Fruit fly (Drosophila melanogaster) whole organism, embryonic: Measurements from ENCODE around the gene Pvr.
A peak's percentile ranks its signal among the peaks of the same experiment; 100 is the strongest.

ENCODE experiments used
- Asciz ChIP-seq: fragments of 200-800 bp; sonication (Bioruptor generic); optimal IDR thresholded peaks from 2 replicates; lab custom pipeline; 2017; ENCODE audit warnings: missing biosample characterization, mild to moderate bottlenecking, missing genetic modification characterization, missing genetic modification reagents
- Atf6 ChIP-seq: fragments of 200-800 bp; sonication (Bioruptor generic); IDR thresholded peaks from 2 replicates; pipeline ENCODE4 v1.3.6; 2022; ENCODE audit warnings: missing biosample characterization, missing genetic modification characterization
- Bdp1 ChIP-seq: fragments of 200-800 bp; sonication (Bioruptor generic); optimal IDR thresholded peaks from 3 replicates; lab custom pipeline; 2016; ENCODE audit warnings: missing biosample characterization, missing genetic modification characterization
- Bgb ChIP-seq: fragments of 200-800 bp; sonication (Bioruptor generic); IDR thresholded peaks from 2 replicates; pipeline ENCODE4 v1.3.6; 2022; ENCODE audit warnings: missing biosample characterization, missing genetic modification characterization; ENCODE audit not compliant: partially characterized antibody
- CG11456 ChIP-seq: fragments of 200-800 bp; sonication (Bioruptor generic); IDR thresholded peaks from 3 replicates; pipeline ENCODE4 v1.3.6; 2022; ENCODE audit warnings: missing biosample characterization, missing genetic modification characterization
- CG11696 ChIP-seq: fragments of 200-800 bp; sonication (Bioruptor generic); IDR thresholded peaks from 2 replicates; pipeline ENCODE4 v1.3.6; 2022; ENCODE audit warnings: missing biosample characterization, missing genetic modification characterization
- CG12299 ChIP-seq: fragments of 200-800 bp; sonication (Bioruptor generic); optimal IDR thresholded peaks from 2 replicates; lab custom pipeline; 2018; ENCODE audit warnings: missing biosample characterization, mild to moderate bottlenecking, missing genetic modification characterization
- CG2120 ChIP-seq: fragments of 200-800 bp; sonication (Bioruptor generic); optimal IDR thresholded peaks from 3 replicates; lab custom pipeline; 2016; ENCODE audit warnings: missing biosample characterization, missing genetic modification characterization
- CG4854 ChIP-seq: fragments of 200-800 bp; sonication (Bioruptor generic); optimal IDR thresholded peaks from 2 replicates; lab custom pipeline; 2016; ENCODE audit warnings: missing biosample characterization, missing genetic modification characterization, inconsistent platforms
- CG5180 ChIP-seq: fragments of 200-800 bp; sonication (Bioruptor generic); optimal IDR thresholded peaks from 3 replicates; lab custom pipeline; 2017; ENCODE audit warnings: missing biosample characterization, missing genetic modification characterization, mild to moderate bottlenecking, moderate library complexity, missing genetic modification reagents
- CG6272 ChIP-seq: fragments of 200-800 bp; sonication (Bioruptor generic); IDR thresholded peaks from 2 replicates; pipeline ENCODE4 v1.3.6; 2022; ENCODE audit warnings: missing biosample characterization, missing genetic modification characterization
- CG6813 ChIP-seq: fragments of 200-800 bp; sonication (Bioruptor generic); optimal IDR thresholded peaks from 2 replicates; lab custom pipeline; 2017; ENCODE audit warnings: missing biosample characterization, missing genetic modification characterization, mild to moderate bottlenecking, moderate library complexity, missing genetic modification reagents
- CG7745 ChIP-seq: fragments of 200-800 bp; sonication (Bioruptor generic); optimal IDR thresholded peaks from 2 replicates; lab custom pipeline; 2018; ENCODE audit warnings: missing biosample characterization, mild to moderate bottlenecking, missing genetic modification characterization, moderate library complexity
- CG8765 ChIP-seq: fragments of 200-800 bp; sonication (Bioruptor generic); IDR thresholded peaks from 2 replicates; pipeline ENCODE4 v1.3.6; 2022; ENCODE audit warnings: missing biosample characterization, missing genetic modification characterization
- CG9727 ChIP-seq: fragments of 200-800 bp; sonication (Bioruptor generic); optimal IDR thresholded peaks from 3 replicates; lab custom pipeline; 2017; ENCODE audit warnings: missing biosample characterization, mild to moderate bottlenecking, missing genetic modification characterization
- D19A ChIP-seq: fragments of 200-800 bp; optimal IDR thresholded peaks from 3 replicates; lab custom pipeline; 2019; ENCODE audit warnings: missing biosample characterization, mild to moderate bottlenecking, missing genetic modification characterization, moderate library complexity
- Dbx ChIP-seq: fragments of 200-800 bp; sonication (Bioruptor generic); IDR thresholded peaks from 3 replicates; pipeline ENCODE4 v1.3.6; 2022; ENCODE audit warnings: missing biosample characterization, missing genetic modification characterization
- Dfd ChIP-seq, 2 experiments: fragments of >200 bp; optimal IDR thresholded peaks; 2 replicates each; lab custom pipeline; 2017; ENCODE audit warnings: missing biosample characterization in 2 of 2, missing genetic modification characterization in 2 of 2
- Dll ChIP-seq: fragments of 200-800 bp; sonication (Bioruptor generic); IDR thresholded peaks from 4 replicates; pipeline ENCODE4 v1.3.6; 2022; ENCODE audit warnings: missing biosample characterization, missing genetic modification characterization; ENCODE audit not compliant: partially characterized antibody
- H15 ChIP-seq: fragments of 200-800 bp; sonication (Bioruptor generic); IDR thresholded peaks from 3 replicates; pipeline ENCODE4 v1.3.6; 2022; ENCODE audit warnings: missing biosample characterization, missing genetic modification characterization
- HHEX ChIP-seq: fragments of 200-800 bp; sonication (Bioruptor generic); optimal IDR thresholded peaks from 3 replicates; lab custom pipeline; 2017; ENCODE audit warnings: missing biosample characterization, mild to moderate bottlenecking, missing genetic modification characterization, missing genetic modification reagents
- HLH3B ChIP-seq: fragments of 200-800 bp; sonication (Bioruptor generic); IDR thresholded peaks from 2 replicates; pipeline ENCODE4 v1.3.6; 2022; ENCODE audit warnings: missing biosample characterization, missing genetic modification characterization
- Hmr ChIP-seq: fragments of 200-800 bp; sonication (Bioruptor generic); optimal IDR thresholded peaks from 3 replicates; lab custom pipeline; 2017; ENCODE audit warnings: mild to moderate bottlenecking, missing biosample characterization, missing genetic modification reagents, missing genetic modification characterization
- Hsf ChIP-seq: fragments of 200-800 bp; sonication (Bioruptor generic); optimal IDR thresholded peaks from 3 replicates; lab custom pipeline; 2016; ENCODE audit warnings: missing biosample characterization, missing genetic modification characterization
- Med ChIP-seq: fragments of 200-800 bp; sonication (Bioruptor generic); peaks from one replicate; lab custom pipeline; 2016; ENCODE audit warnings: missing biosample characterization, missing genetic modification characterization, mild to moderate bottlenecking, inconsistent platforms, moderate library complexity
- Mes4 ChIP-seq: fragments of 200-800 bp; sonication (Bioruptor generic); optimal IDR thresholded peaks from 2 replicates; lab custom pipeline; 2016; ENCODE audit warnings: missing biosample characterization, missing genetic modification characterization
- Oaz ChIP-seq: fragments of 200-800 bp; sonication (Bioruptor generic); IDR thresholded peaks from 2 replicates; pipeline ENCODE4 v1.3.6; 2022; ENCODE audit warnings: missing biosample characterization, missing genetic modification characterization
- Ravus ChIP-seq: fragments of 200-800 bp; sonication (Bioruptor generic); IDR thresholded peaks from 2 replicates; pipeline ENCODE4 v1.3.6; 2022; ENCODE audit warnings: missing biosample characterization, missing genetic modification characterization
- Rfx ChIP-seq: fragments of 200-800 bp; sonication (Bioruptor generic); IDR thresholded peaks from 2 replicates; pipeline ENCODE4 v1.3.6; 2022; ENCODE audit warnings: missing biosample characterization, missing genetic modification characterization
- Ssrp ChIP-seq: fragments of 200-800 bp; sonication (Bioruptor generic); optimal IDR thresholded peaks from 2 replicates; lab custom pipeline; 2018; ENCODE audit warnings: missing biosample characterization, mild to moderate bottlenecking, missing genetic modification characterization, moderate library complexity
- TFAM ChIP-seq: fragments of 200-800 bp; sonication (Bioruptor generic); optimal IDR thresholded peaks from 2 replicates; lab custom pipeline; 2017; ENCODE audit warnings: missing biosample characterization, missing genetic modification characterization, inconsistent platforms
- Xbp1 ChIP-seq: fragments of 200-800 bp; sonication (Bioruptor generic); optimal IDR thresholded peaks from 3 replicates; lab custom pipeline; 2016; ENCODE audit warnings: missing biosample characterization, mild to moderate bottlenecking, missing genetic modification characterization
- Xrp1 ChIP-seq: fragments of 200-800 bp; sonication (Bioruptor generic); IDR thresholded peaks from 2 replicates; pipeline ENCODE4 v1.3.6; 2022; ENCODE audit warnings: missing biosample characterization, missing genetic modification characterization
- YL-1 ChIP-seq: fragments of 200-800 bp; sonication (Bioruptor generic); optimal IDR thresholded peaks from 3 replicates; lab custom pipeline; 2017; ENCODE audit warnings: missing biosample characterization, mild to moderate bottlenecking, missing genetic modification characterization
- ara ChIP-seq: fragments of 200-800 bp; sonication (Bioruptor generic); IDR thresholded peaks from 2 replicates; pipeline ENCODE4 v1.3.6; 2022; ENCODE audit warnings: missing biosample characterization, missing genetic modification characterization
- bigmax ChIP-seq: fragments of 200-800 bp; sonication (Bioruptor generic); optimal IDR thresholded peaks from 2 replicates; lab custom pipeline; 2018; ENCODE audit warnings: missing biosample characterization, mild to moderate bottlenecking, missing genetic modification characterization
- chif ChIP-seq, 2 experiments: fragments of 200-800 bp; sonication (Bioruptor generic); optimal IDR thresholded peaks; 3 replicates each; lab custom pipeline; 2016; ENCODE audit warnings: missing biosample characterization in 2 of 2, missing genetic modification characterization in 2 of 2
- crc ChIP-seq: fragments of 200-800 bp; sonication (Bioruptor generic); optimal IDR thresholded peaks from 2 replicates; lab custom pipeline; 2016; ENCODE audit warnings: missing biosample characterization, missing genetic modification characterization
- crp ChIP-seq, 2 experiments: fragments of 200-800 bp; sonication (Bioruptor generic); optimal IDR thresholded peaks; 2 replicates in 1 of 2; 3 replicates in 1 of 2; lab custom pipeline; 2017; ENCODE audit warnings: missing biosample characterization in 2 of 2, missing genetic modification characterization in 2 of 2, mild to moderate bottlenecking in 1 of 2, moderate library complexity in 1 of 2
- fd102C ChIP-seq: fragments of 200-800 bp; sonication (Bioruptor generic); optimal IDR thresholded peaks from 2 replicates; lab custom pipeline; 2018; ENCODE audit warnings: missing biosample characterization, mild to moderate bottlenecking, missing genetic modification characterization, moderate library complexity
- grau ChIP-seq: fragments of 200-800 bp; optimal IDR thresholded peaks from 3 replicates; lab custom pipeline; 2019; ENCODE audit warnings: missing biosample characterization, mild to moderate bottlenecking, missing genetic modification characterization, moderate library complexity
- p53 ChIP-seq: fragments of 200-800 bp; sonication (Bioruptor generic); optimal IDR thresholded peaks from 2 replicates; lab custom pipeline; 2016; ENCODE audit warnings: missing biosample characterization, missing genetic modification characterization
- pan ChIP-seq, 4 experiments: fragments of >200 bp in 3 of 4; fragments of 200-800 bp in 1 of 4; sonication (Bioruptor generic) in 1 of 4; optimal IDR thresholded peaks in 3 of 4; IDR thresholded peaks in 1 of 4; 2 replicates each; pipeline versions ENCODE4 v1.3.6 to Lab custom; 2017 to 2022; ENCODE audit warnings: missing biosample characterization in 2 of 4, missing genetic modification characterization in 2 of 4, mixed read lengths in 1 of 4
- pita ChIP-seq: fragments of 200-800 bp; sonication (Bioruptor generic); optimal IDR thresholded peaks from 2 replicates; lab custom pipeline; 2017; ENCODE audit warnings: missing biosample characterization, mild to moderate bottlenecking, missing genetic modification characterization
- repo ChIP-seq: fragments of 200-800 bp; sonication (Bioruptor generic); optimal IDR thresholded peaks from 2 replicates; lab custom pipeline; 2016; ENCODE audit warnings: missing biosample characterization, missing genetic modification characterization
- schlank ChIP-seq: fragments of 200-800 bp; sonication (Bioruptor generic); optimal IDR thresholded peaks from 2 replicates; lab custom pipeline; 2018; ENCODE audit warnings: missing biosample characterization, mild to moderate bottlenecking, missing genetic modification characterization
- seq ChIP-seq: fragments of 200-800 bp; sonication (Bioruptor generic); IDR thresholded peaks from 2 replicates; pipeline ENCODE4 v1.3.6; 2022; ENCODE audit warnings: missing biosample characterization, missing genetic modification characterization
- tna ChIP-seq: fragments of 200-800 bp; sonication (Bioruptor generic); IDR thresholded peaks from 2 replicates; pipeline ENCODE4 v1.3.6; 2022; ENCODE audit warnings: missing biosample characterization, missing genetic modification characterization; ENCODE audit not compliant: partially characterized antibody
- zen2 ChIP-seq: fragments of 200-800 bp; sonication (Bioruptor generic); IDR thresholded peaks from 3 replicates; pipeline ENCODE4 v1.3.6; 2022; ENCODE audit warnings: missing biosample characterization, missing genetic modification characterization; ENCODE audit not compliant: partially characterized antibody

The Pvr gene

DNA sequence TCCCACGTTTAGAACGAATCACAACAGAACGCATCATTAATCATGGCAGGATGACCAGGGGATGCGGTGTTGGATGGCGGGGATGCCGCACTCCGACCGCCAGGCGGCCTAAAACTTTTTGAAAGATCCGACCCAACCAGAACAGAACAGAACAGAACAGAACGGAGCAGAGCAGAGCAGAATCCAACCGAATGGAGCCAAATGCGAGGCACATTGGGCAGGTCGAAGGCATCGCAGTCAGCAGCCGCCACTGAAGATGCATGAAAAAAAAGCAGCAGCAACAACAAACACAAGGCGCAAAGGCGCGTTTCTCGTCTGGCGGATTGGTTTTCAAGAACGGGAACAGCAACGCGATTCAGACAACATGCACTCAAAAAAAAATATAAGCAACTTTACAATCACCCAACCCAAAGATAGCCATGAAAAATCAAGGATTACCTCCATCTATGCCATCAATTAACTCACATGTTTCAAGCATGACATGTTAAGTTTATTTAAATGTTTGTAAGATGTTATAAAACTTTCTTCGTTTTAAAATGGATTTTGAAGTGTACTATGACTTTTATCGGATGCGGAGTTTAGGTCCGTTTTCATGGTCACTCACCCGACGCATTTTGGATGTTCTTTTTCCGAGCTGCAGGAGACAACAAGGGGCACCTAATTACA, 39.9 kb upstream of the Pvr start (continued):
- no peak for TF ChIP-seq CG7745
- peak; percentile 69; the same call in 1 of the 2 replicates for TF ChIP-seq CG8765 (GFP tag; lab: Robert Waterston, UW)
- TF ChIP-seq fd102C (GFP tag; lab: Kevin White, UChicago) = peak; percentile 22
- peak; percentile 8 for TF ChIP-seq crc (GFP tag; lab: Kevin White, UChicago)
- no peak for TF ChIP-seq pita
- TF ChIP-seq Dfd (GFP tag; optimal IDR thresholded peaks at IDR 0.05; lab: Kevin White, UChicago) = no peak
- peak; percentile 60 for TF ChIP-seq CG6813 (GFP tag; lab: Kevin White, UChicago)
- TF ChIP-seq Dbx = no peak
- peak; percentile 91 for TF ChIP-seq Med (GFP tag; lab: Kevin White, UChicago)
- TF ChIP-seq D19A (tag; lab: Kevin White, UChicago) = peak; percentile 74
- TF ChIP-seq CG2120 = no peak
- TF ChIP-seq grau (tag; lab: Kevin White, UChicago) = peak; percentile 71
- no peak for TF ChIP-seq Oaz (GFP tag; lab: Robert Waterston, UW)
- no peak for TF ChIP-seq YL-1
- TF ChIP-seq CG9727 (GFP tag; lab: Kevin White, UChicago) = peak; percentile 84
- peak; percentile 71 for TF ChIP-seq Hsf
- no peak for TF ChIP-seq Bgb (GFP tag; lab: Robert Waterston, UW)
- TF ChIP-seq ara (GFP tag; lab: Robert Waterston, UW) = peak; percentile 82
- no peak for TF ChIP-seq p53 (GFP tag; lab: Kevin White, UChicago)
- TF ChIP-seq CG6272 (GFP tag; lab: Robert Waterston, UW) = peak; percentile 44
- TF ChIP-seq H15 (GFP tag; lab: Robert Waterston, UW) = peak; percentile 39; the same call in 1 of the 3 replicates
- TF ChIP-seq CG5180 (GFP tag; lab: Kevin White, UChicago) = no peak
- no peak for TF ChIP-seq zen2
- TF ChIP-seq chif (GFP tag; optimal IDR thresholded peaks at IDR 0.05; lab: Kevin White, UChicago) = peak; percentile 45 to 78
- TF ChIP-seq pan (optimal IDR thresholded peaks at IDR 0.05; lab: Kevin White, UChicago) = no peak
- TF ChIP-seq pan (GFP tag; optimal IDR thresholded peaks at IDR 0.05 in 1 of 2, IDR thresholded peaks at IDR 0.05 in 1 of 2) = peak in 1 of 2 experiments; percentile 42
- no peak for TF ChIP-seq CG11696 (GFP tag; lab: Robert Waterston, UW)
- no peak for TF ChIP-seq Hmr (GFP tag; lab: Kevin White, UChicago)
- peak; percentile 75 for TF ChIP-seq Ssrp (tag; lab: Kevin White, UChicago)
- TF ChIP-seq Rfx (GFP tag; lab: Robert Waterston, UW) = no peak
- no peak for TF ChIP-seq Dll
- TF ChIP-seq CG12299 (tag; lab: Kevin White, UChicago) = no peak
- no peak for TF ChIP-seq schlank
- TF ChIP-seq Xbp1 (GFP tag; lab: Kevin White, UChicago) = peak; percentile 60
- peak; percentile 37 for TF ChIP-seq Bdp1 (GFP tag; lab: Kevin White, UChicago)
- no peak for TF ChIP-seq CG11456 (GFP tag; lab: Robert Waterston, UW)
- peak; percentile 89 for TF ChIP-seq Xrp1 (GFP tag; lab: Robert Waterston, UW)
- no peak for TF ChIP-seq Atf6
- no peak for TF ChIP-seq seq (GFP tag; lab: Robert Waterston, UW)
- TF ChIP-seq Asciz (GFP tag; lab: Kevin White, UChicago) = peak; percentile 58
- TF ChIP-seq HHEX (GFP tag; lab: Kevin White, UChicago) = peak; percentile 49
- TF ChIP-seq TFAM = no peak
- peak; percentile 20 for TF ChIP-seq repo (GFP tag; lab: Kevin White, UChicago)
- peak; percentile 46; the same call in 1 of the 2 replicates for TF ChIP-seq HLH3B
- peak; percentile 69 for TF ChIP-seq Mes4 (GFP tag; lab: Kevin White, UChicago)
- TF ChIP-seq crp (GFP tag; optimal IDR thresholded peaks at IDR 0.05; lab: Kevin White, UChicago) = no peak
- TF ChIP-seq CG4854 (GFP tag; lab: Kevin White, UChicago) = peak; percentile 31
- TF ChIP-seq bigmax = no peak
- no peak for TF ChIP-seq Ravus (GFP tag; lab: Robert Waterston, UW)
- TF ChIP-seq tna = no peak
